Worm (Caenorhabditis elegans): ENCODE data around the gene map-2.
"Not testable (repeated sequence)": the region's sequence is repeated elsewhere in the genome, so short reads cannot be mapped to it uniquely, and the experiment has no call there.

The map-2 gene

DNA sequence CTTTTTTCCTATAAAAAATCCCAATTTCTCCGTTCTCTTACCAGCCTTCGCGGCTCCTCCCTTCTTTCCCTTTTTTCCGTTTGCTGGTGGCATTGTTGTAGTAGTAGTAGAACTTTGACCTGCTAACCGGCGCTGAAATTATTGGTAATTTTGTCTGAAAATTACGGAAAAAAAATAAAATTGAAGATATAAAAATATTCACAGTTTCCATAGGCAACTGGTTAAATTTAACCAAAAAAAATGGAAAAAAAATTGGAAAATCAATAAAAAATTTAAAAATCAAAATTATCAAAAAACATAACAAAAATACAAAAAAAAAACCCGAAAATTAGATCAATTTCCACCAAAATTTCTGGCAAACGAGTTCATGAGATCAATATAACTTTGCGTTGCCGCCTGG is at the start of gene map-2:
Gene map-2 (minus strand): TSS at position 101 of the 400 bp plus-strand sequence.
- TF ChIP-seq nhr-25 (tag; optimal IDR thresholded peaks at IDR 0.05; ENCODE audit: borderline replicate concordance, insufficient read depth): no peak
- 0 out of 2 replicates have a peak, but pooled peaks have one; percentile 32 for TF ChIP-seq snpc-1.2 (GFP tag; IDR thresholded peaks at IDR 0.05)

- TF ChIP-seq nhr-76 (tag; optimal IDR thresholded peaks at IDR 0.05) (no peak), F26F4.8 (GFP tag; conservative IDR thresholded peaks at IDR 0.05) (no peak), unc-62 (GFP tag; optimal IDR thresholded peaks at IDR 0.05 in 1 of 2) (peak in 1 of 2 experiments; percentile 91), unc-62 (tag; optimal IDR thresholded peaks at IDR 0.05) (no peak), zag-1 (tag; optimal IDR thresholded peaks at IDR 0.05) (no peak), nhr-237 (tag; optimal IDR thresholded peaks at IDR 0.05) (no peak), tra-1 (GFP tag; IDR thresholded peaks at IDR 0.05) (no peak), mep-1 (tag; optimal IDR thresholded peaks at IDR 0.05) (no peak), daf-16 (GFP tag; optimal IDR thresholded peaks at IDR 0.05) (no peak), daf-16 (tag; optimal IDR thresholded peaks at IDR 0.05) (no peak), ceh-28 (tag; optimal IDR thresholded peaks at IDR 0.05) (no peak)
These were observed 43.5 kb upstream of the map-2 start for ce11 chrIV:16898205-16898604.

- TF ChIP-seq php-3 (GFP tag; IDR thresholded peaks at IDR 0.05); duxl-1 (tag; optimal IDR thresholded peaks at IDR 0.05; ENCODE audit: poor library complexity); sdz-12 (GFP tag; optimal IDR thresholded peaks at IDR 0.05): not testable (repeated sequence)
These were observed 40.6 kb upstream of the map-2 start, which contains the start of gene T06A10.2 for ce11 chrIV:16895288-16895687. Gene T06A10.2 (plus strand): TSS chrIV:16895588.

DNA sequence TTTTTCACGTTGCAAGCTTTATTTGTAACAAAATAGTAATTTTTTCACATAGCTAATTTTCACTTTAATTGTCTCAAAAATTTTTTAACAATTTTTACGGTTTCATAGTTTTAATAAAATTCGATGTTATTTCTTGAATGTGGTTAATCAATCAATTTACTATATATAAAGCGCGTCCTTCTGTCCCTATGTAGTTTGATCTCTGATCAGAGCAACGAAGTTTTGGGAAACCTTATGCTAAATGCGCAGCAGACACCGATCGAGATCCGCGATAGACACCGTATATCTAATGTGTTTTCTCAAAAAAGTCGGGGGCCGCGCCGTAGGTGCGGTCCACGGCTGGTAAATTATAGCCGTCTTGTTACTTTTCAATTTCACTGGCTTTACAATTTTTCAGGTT is 33.9 kb upstream of the map-2 start:
- TF ChIP-seq duxl-1 (tag; optimal IDR thresholded peaks at IDR 0.05; ENCODE audit: poor library complexity) (no peak), zip-2 (tag; optimal IDR thresholded peaks at IDR 0.05) (no peak), mdl-1 (tag; optimal IDR thresholded peaks at IDR 0.05) (no peak), hif-1 (tag; optimal IDR thresholded peaks at IDR 0.05) (no peak), snpc-1.2 (GFP tag; IDR thresholded peaks at IDR 0.05) (peak; percentile 65)

- TF ChIP-seq snpc-1.2 (GFP tag; IDR thresholded peaks at IDR 0.05): 0 out of 2 replicates have a peak, but pooled peaks have one; percentile 48
These were observed 27.7 kb upstream of the map-2 start for ce11 chrIV:16882414-16882813.

- TF ChIP-seq attf-4 (tag; optimal IDR thresholded peaks at IDR 0.05) (no peak), tag-97 (GFP tag; IDR thresholded peaks at IDR 0.05) (no peak), nhr-10 (tag; optimal IDR thresholded peaks at IDR 0.05) (no peak), Y75B8A.6 (GFP tag; IDR thresholded peaks at IDR 0.05) (no peak), ceh-32 (tag; optimal IDR thresholded peaks at IDR 0.05; ENCODE audit: poor library complexity) (no peak), pqm-1 (tag; optimal IDR thresholded peaks at IDR 0.05) (no peak), nhr-11 (tag; optimal IDR thresholded peaks at IDR 0.05) (no peak), dve-1 (tag; optimal IDR thresholded peaks at IDR 0.05; ENCODE audit: insufficient read depth) (no peak), dmd-6 (GFP tag; IDR thresholded peaks at IDR 0.05) (no peak), spr-3 (GFP tag; optimal IDR thresholded peaks at IDR 0.05) (no peak), nhr-77 (tag; optimal IDR thresholded peaks at IDR 0.05) (no peak), cey-2 (tag; optimal IDR thresholded peaks at IDR 0.05; ENCODE audit: borderline replicate concordance, insufficient read depth) (no peak)
These were observed 14.2 kb upstream of the map-2 start, which contains the start of gene T06A10.106 for ce11 chrIV:16868900-16869299. Gene T06A10.106 (minus strand): TSS chrIV:16869000.
